Worm (Caenorhabditis elegans): ENCODE data around the gene T22B7.7.

The T22B7.7 gene

ce11 chrX:5655601-5656000 is 1.7 kb upstream of the T22B7.7 start:
- TF ChIP-seq tbx-11 (GFP tag; IDR thresholded peaks at IDR 0.05) (no peak), ceh-13 (GFP tag; optimal IDR thresholded peaks at IDR 0.05) (no peak), flt-1 (GFP tag; IDR thresholded peaks at IDR 0.05) (no peak), ceh-36 (tag; optimal IDR thresholded peaks at IDR 0.05) (no peak), ets-7 (tag; optimal IDR thresholded peaks at IDR 0.05) (no peak), pes-1 (GFP tag; IDR thresholded peaks at IDR 0.05) (no peak), hmg-4 (GFP tag; optimal IDR thresholded peaks at IDR 0.05) (no peak), ama-1 (optimal IDR thresholded peaks at IDR 0.05) (no peak), tra-4 (tag; optimal IDR thresholded peaks at IDR 0.05) (no peak)

DNA sequence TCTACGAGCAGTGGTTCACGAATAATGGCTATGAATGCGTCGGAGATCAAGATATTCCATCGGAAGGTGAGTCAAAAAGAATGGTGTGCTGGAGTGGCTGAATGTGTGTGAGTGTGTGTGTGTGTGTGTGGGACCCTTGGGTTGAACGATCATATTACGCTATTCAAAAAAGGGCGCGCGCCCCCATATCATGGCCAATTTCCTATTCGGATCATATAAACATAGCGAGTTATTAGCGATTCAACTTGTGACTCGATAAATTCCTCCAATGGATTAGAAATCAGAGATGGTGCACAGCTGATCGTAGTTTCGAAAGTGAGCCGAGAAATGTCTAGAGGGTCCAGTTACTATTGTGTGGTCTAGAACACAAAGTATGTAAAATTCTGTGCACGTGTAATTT is 6.0 kb downstream of the T22B7.7 start, which contains the start of gene srv-7:
Gene srv-7, minus strand, starts transcription at position 101 of the 400 bp plus-strand sequence.
- TF ChIP-seq tbx-37 (GFP tag; conservative IDR thresholded peaks at IDR 0.05), result no peak
- no peak for TF ChIP-seq scrt-1 (GFP tag; IDR thresholded peaks at IDR 0.05)
- TF ChIP-seq tra-4 (tag; optimal IDR thresholded peaks at IDR 0.05), result no peak
- TF ChIP-seq aly-1 (tag; optimal IDR thresholded peaks at IDR 0.05), result no peak
- no peak for TF ChIP-seq flt-1 (GFP tag; IDR thresholded peaks at IDR 0.05)

ce11 chrX:5646951-5647423 is 6.9 kb downstream of the T22B7.7 start, which contains the start of gene T22B7.3:
Gene T22B7.3, plus strand, starts transcription at chrX:5647373.
- no peak for TF ChIP-seq aly-1 (tag; optimal IDR thresholded peaks at IDR 0.05)
- no peak for TF ChIP-seq ets-7 (tag; optimal IDR thresholded peaks at IDR 0.05)
- TF ChIP-seq hmbx-1 (tag; optimal IDR thresholded peaks at IDR 0.05), result no peak

- no peak for TF ChIP-seq ceh-36 (tag; optimal IDR thresholded peaks at IDR 0.05)
- no peak for TF ChIP-seq tbx-11 (GFP tag; IDR thresholded peaks at IDR 0.05)
- TF ChIP-seq tbx-37 (GFP tag; conservative IDR thresholded peaks at IDR 0.05), result no peak
- TF ChIP-seq ceh-13 (GFP tag; optimal IDR thresholded peaks at IDR 0.05), result no peak
- no peak for TF ChIP-seq F13C5.2 (tag; optimal IDR thresholded peaks at IDR 0.05)
- TF ChIP-seq flt-1 (GFP tag; IDR thresholded peaks at IDR 0.05), result no peak
- TF ChIP-seq aly-1 (tag; optimal IDR thresholded peaks at IDR 0.05), result no peak
- TF ChIP-seq hmg-4 (GFP tag; optimal IDR thresholded peaks at IDR 0.05), result no peak
- no peak for TF ChIP-seq pes-1 (GFP tag; IDR thresholded peaks at IDR 0.05)
- no peak for TF ChIP-seq B0310.2 (tag; optimal IDR thresholded peaks at IDR 0.05)
- TF ChIP-seq hnd-1 (tag; optimal IDR thresholded peaks at IDR 0.05), result no peak
- TF ChIP-seq hmbx-1 (tag; optimal IDR thresholded peaks at IDR 0.05), result no peak
- no peak for TF ChIP-seq tra-4 (tag; optimal IDR thresholded peaks at IDR 0.05)
- no peak for TF ChIP-seq ama-1 (optimal IDR thresholded peaks at IDR 0.05)
- no peak for TF ChIP-seq scrt-1 (GFP tag; IDR thresholded peaks at IDR 0.05)
- no peak for TF ChIP-seq ets-7 (tag; optimal IDR thresholded peaks at IDR 0.05)
- TF ChIP-seq sea-1 (GFP tag; conservative IDR thresholded peaks at IDR 0.05), result no peak
These were observed 8.3 kb downstream of the T22B7.7 start for ce11 chrX:5645606-5646005.

DNA sequence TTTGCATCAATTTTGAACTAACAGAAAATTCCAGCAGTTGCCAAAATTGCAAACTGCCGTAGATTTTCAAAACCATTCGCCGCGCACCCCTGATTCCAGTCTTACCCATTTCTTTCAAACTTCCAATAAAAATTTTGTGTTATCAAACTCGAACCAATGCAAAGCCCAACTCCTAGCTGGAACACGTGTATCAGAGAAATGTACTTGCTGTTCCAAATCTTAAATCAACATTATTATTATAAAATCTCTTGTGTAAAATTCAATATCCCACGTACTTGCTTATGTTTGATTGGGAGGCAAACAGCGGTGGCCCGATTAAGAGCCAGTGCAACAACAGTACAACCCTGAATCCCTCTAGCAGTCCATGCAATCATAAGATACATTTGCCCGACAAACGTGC is 9.8 kb downstream of the T22B7.7 start:
- TF ChIP-seq aly-1 (tag; optimal IDR thresholded peaks at IDR 0.05), result no peak
- TF ChIP-seq ets-7 (tag; optimal IDR thresholded peaks at IDR 0.05), result no peak
- TF ChIP-seq pes-1 (GFP tag; IDR thresholded peaks at IDR 0.05), result no peak
- no peak for TF ChIP-seq hnd-1 (tag; optimal IDR thresholded peaks at IDR 0.05)
- no peak for TF ChIP-seq ceh-36 (tag; optimal IDR thresholded peaks at IDR 0.05)

DNA sequence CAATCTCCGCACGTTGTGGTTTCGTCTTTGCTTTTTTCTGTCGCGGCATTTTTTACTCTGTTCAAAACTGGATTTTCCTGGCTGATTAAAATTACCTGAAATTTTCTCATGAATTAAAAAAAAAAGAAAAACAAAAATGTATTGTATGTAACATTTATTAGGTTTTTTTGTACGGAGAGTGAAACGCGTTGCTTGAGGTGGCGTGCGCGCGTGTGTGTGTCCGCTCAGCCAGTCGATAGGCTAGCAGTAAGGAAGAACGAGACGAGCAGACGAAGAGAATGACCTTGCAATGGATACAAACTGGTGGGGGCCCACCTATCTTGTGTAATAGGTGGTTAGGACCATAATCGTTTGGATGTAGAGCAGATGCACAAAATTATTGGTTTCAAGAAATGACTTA is 12.6 kb downstream of the T22B7.7 start, which contains the start of gene T22B7.4:
Gene T22B7.4, minus strand, starts transcription at position 101 of the 400 bp plus-strand sequence.
- TF ChIP-seq scrt-1 (GFP tag; IDR thresholded peaks at IDR 0.05) (no peak), hmg-4 (GFP tag; optimal IDR thresholded peaks at IDR 0.05) (peak; percentile 49), pes-1 (GFP tag; IDR thresholded peaks at IDR 0.05) (no peak), flt-1 (GFP tag; IDR thresholded peaks at IDR 0.05) (no peak)

- TF ChIP-seq ceh-13 (GFP tag; optimal IDR thresholded peaks at IDR 0.05) (no peak), pes-1 (GFP tag; IDR thresholded peaks at IDR 0.05) (no peak), hmg-4 (GFP tag; optimal IDR thresholded peaks at IDR 0.05) (no peak)
These were observed 14.3 kb downstream of the T22B7.7 start for ce11 chrX:5639562-5639961.

DNA sequence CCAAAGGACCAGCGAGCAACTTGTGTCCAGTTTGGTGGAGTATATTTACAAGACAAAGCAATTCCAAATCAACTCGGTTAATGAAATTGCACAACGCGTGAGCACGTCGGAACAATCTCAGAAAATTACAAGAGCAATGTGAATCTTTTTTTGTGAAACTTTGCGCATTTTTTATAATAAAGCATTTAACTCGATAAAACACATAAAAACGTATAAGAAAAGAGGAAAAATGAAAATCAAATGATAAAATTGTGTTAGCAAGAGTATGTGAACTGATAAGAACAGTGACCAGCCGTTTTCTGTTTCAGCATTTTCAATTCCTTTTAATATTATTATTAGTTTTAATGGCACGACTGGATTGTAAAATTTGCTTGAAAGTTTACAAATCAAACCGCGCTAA is 22.2 kb downstream of the T22B7.7 start, which contains the start of gene T22B7.8:
Gene T22B7.8, plus strand, starts transcription at position 301 of the 400 bp plus-strand sequence.
- TF ChIP-seq pes-1 (GFP tag; IDR thresholded peaks at IDR 0.05), result no peak
- no peak for TF ChIP-seq tbx-37 (GFP tag; conservative IDR thresholded peaks at IDR 0.05)
- TF ChIP-seq hmg-4 (GFP tag; optimal IDR thresholded peaks at IDR 0.05), result no peak
- no peak for TF ChIP-seq ceh-13 (GFP tag; optimal IDR thresholded peaks at IDR 0.05)
- no peak for TF ChIP-seq flt-1 (GFP tag; IDR thresholded peaks at IDR 0.05)
- no peak for TF ChIP-seq ceh-36 (tag; optimal IDR thresholded peaks at IDR 0.05)
- TF ChIP-seq aly-1 (tag; optimal IDR thresholded peaks at IDR 0.05), result no peak

DNA sequence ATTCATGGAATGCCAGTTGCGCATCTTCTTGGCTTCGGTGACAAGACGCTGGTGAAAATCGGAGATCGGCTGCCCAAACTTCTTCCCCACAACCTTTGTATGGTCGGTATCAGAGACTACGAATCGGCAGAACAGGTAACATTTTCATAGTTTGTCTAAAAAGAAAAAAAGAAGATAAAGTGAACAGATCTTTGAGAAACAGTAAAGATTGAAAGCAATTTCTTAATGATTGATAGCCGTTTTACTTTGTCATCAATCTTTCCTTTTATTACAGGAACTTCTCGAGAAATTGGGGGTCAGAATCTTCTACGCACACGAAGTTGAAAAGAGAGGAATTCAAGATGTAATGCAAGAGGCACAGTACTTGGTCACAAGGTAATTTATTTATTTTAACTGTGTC is 22.9 kb downstream of the T22B7.7 start:
- TF ChIP-seq hmg-4 (GFP tag; optimal IDR thresholded peaks at IDR 0.05) (no peak), hnd-1 (tag; optimal IDR thresholded peaks at IDR 0.05) (no peak), tbx-11 (GFP tag; IDR thresholded peaks at IDR 0.05) (no peak), sea-1 (GFP tag; conservative IDR thresholded peaks at IDR 0.05) (no peak), B0310.2 (tag; optimal IDR thresholded peaks at IDR 0.05) (no peak), F13C5.2 (tag; optimal IDR thresholded peaks at IDR 0.05) (no peak), tbx-37 (GFP tag; conservative IDR thresholded peaks at IDR 0.05) (no peak), tra-4 (tag; optimal IDR thresholded peaks at IDR 0.05) (no peak), hmbx-1 (tag; optimal IDR thresholded peaks at IDR 0.05) (no peak), aly-1 (tag; optimal IDR thresholded peaks at IDR 0.05) (no peak), ets-7 (tag; optimal IDR thresholded peaks at IDR 0.05) (no peak), scrt-1 (GFP tag; IDR thresholded peaks at IDR 0.05) (no peak), ceh-13 (GFP tag; optimal IDR thresholded peaks at IDR 0.05) (no peak), pes-1 (GFP tag; IDR thresholded peaks at IDR 0.05) (no peak), flt-1 (GFP tag; IDR thresholded peaks at IDR 0.05) (no peak)

Data from whole organism, early embryonic.